Worm (Caenorhabditis elegans) whole organism, L4 larva: Measurements from ENCODE around the gene ZK1320.9.

Experiments
- Y5F2A.4 ChIP-seq: fragments of 200-800 bp; sonication (Bioruptor generic); optimal IDR thresholded peaks from 2 replicates; lab custom pipeline; 2018; ENCODE audit warnings: mild to moderate bottlenecking, missing genetic modification characterization, missing compliant biosample characterization
- dmd-8 ChIP-seq: fragments of 200-800 bp; sonication (Bioruptor generic); IDR thresholded peaks from 2 replicates; pipeline ENCODE4 v1.3.6; 2022; ENCODE audit warnings: missing genetic modification characterization, missing compliant biosample characterization
- nhr-11 ChIP-seq: fragments of 150-350 bp; optimal IDR thresholded peaks from 2 replicates; lab custom pipeline; 2014; ENCODE audit warnings: missing biosample characterization, missing genetic modification characterization
- nhr-28 ChIP-seq: fragments of 150-350 bp; optimal IDR thresholded peaks from 2 replicates; lab custom pipeline; 2014; ENCODE audit warnings: missing biosample characterization, missing genetic modification characterization
- nhr-48 ChIP-seq: sonication (generic microtip); optimal IDR thresholded peaks from 2 replicates; lab custom pipeline; 2016; ENCODE audit warnings: mild to moderate bottlenecking, missing genetic modification characterization, missing compliant biosample characterization
- skn-1 ChIP-seq: fragments of 150-350 bp; optimal IDR thresholded peaks from 2 replicates; lab custom pipeline; 2014; ENCODE audit warnings: missing biosample characterization, missing genetic modification characterization
- unc-62 ChIP-seq, 3 experiments: fragments of 150-350 bp in 1 of 3; sonication (generic microtip); optimal IDR thresholded peaks in 2 of 3; peaks in 1 of 3; 1 replicate in 1 of 3; 2 replicates in 2 of 3; lab custom pipeline; 2014 to 2017; ENCODE audit warnings: missing biosample characterization in 3 of 3, missing genetic modification characterization in 3 of 3, missing genetic modification reagents in 3 of 3, missing genotype in 1 of 3
- zfp-3 ChIP-seq: fragments of 200-800 bp; sonication (Bioruptor generic); conservative IDR thresholded peaks from 2 replicates; pipeline ENCODE4 v1.3.6; 2022; ENCODE audit warnings: missing genetic modification reagents, missing genetic modification characterization, missing compliant biosample characterization
- ztf-11 ChIP-seq: fragments of 150-350 bp; optimal IDR thresholded peaks from 2 replicates; lab custom pipeline; 2014; ENCODE audit warnings: missing biosample characterization, missing genetic modification characterization

DNA sequence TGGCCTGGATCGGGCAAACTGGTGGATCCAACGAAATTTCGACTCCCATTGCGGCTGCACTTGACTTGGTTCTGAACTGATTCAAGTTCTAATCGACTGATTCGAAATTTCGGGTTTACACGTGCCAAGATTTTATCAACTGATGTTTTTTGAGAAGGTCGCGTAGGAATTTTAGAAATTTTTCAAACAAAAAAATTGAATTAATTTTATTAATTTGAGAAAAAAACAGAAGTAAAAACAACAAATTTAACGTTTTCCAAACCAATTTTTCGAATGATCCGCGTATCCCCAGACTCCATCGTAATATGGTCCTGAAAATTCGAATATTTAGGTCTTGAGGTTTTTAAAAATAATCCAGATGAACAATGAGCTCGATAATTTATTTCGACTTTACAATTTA lies 33.6 kb downstream of the ZK1320.9 start, which contains the start of gene ZK1307.3:
- TF ChIP-seq unc-62 (GFP tag; optimal IDR thresholded peaks at IDR 0.05 in 1 of 2; lab: Kevin White, UChicago): no peak
- no peak for TF ChIP-seq unc-62 (tag; optimal IDR thresholded peaks at IDR 0.05; lab: Kevin White, UChicago)
- no peak for TF ChIP-seq nhr-11 (tag; lab: Kevin White, UChicago)
- no peak for TF ChIP-seq nhr-28
- no peak for TF ChIP-seq zfp-3 (GFP tag; lab: Robert Waterston, UW)
- no peak for TF ChIP-seq ztf-11 (tag; lab: Kevin White, UChicago)
- no peak for TF ChIP-seq dmd-8
- TF ChIP-seq nhr-48 (tag; lab: Kevin White, UChicago): no peak
- TF ChIP-seq Y5F2A.4 (GFP tag; lab: Kevin White, UChicago): no peak
- no peak for TF ChIP-seq skn-1 (tag; lab: Kevin White, UChicago)
